Fruit fly (Drosophila melanogaster) whole organism, embryonic: ENCODE results near the gene r-l.

Experiments used
- ATbp ChIP-seq: fragments of 200-800 bp; sonication (Bioruptor generic); optimal IDR thresholded peaks from 2 replicates; lab custom pipeline; 2017; ENCODE audit warnings: missing biosample characterization, mild to moderate bottlenecking, missing genetic modification characterization, missing genetic modification reagents
- CG10366 ChIP-seq: fragments of 200-800 bp; sonication (Bioruptor generic); IDR thresholded peaks from 2 replicates; pipeline ENCODE4 v1.3.6; 2022; ENCODE audit warnings: missing biosample characterization, missing genetic modification characterization
- CG13894 ChIP-seq: fragments of 200-800 bp; sonication (Bioruptor generic); optimal IDR thresholded peaks from 3 replicates; lab custom pipeline; 2018; ENCODE audit warnings: missing biosample characterization, mild to moderate bottlenecking, missing genetic modification characterization, moderate library complexity
- CG15601 ChIP-seq: fragments of 200-800 bp; sonication (Bioruptor generic); optimal IDR thresholded peaks from 3 replicates; lab custom pipeline; 2019; ENCODE audit warnings: missing biosample characterization, mild to moderate bottlenecking, missing genetic modification characterization, moderate library complexity
- CG17385 ChIP-seq: fragments of 200-800 bp; sonication (Bioruptor generic); optimal IDR thresholded peaks from 3 replicates; lab custom pipeline; 2018; ENCODE audit warnings: missing biosample characterization, mild to moderate bottlenecking, missing genetic modification characterization
- CG17802 ChIP-seq: fragments of 200-800 bp; sonication (Bioruptor generic); optimal IDR thresholded peaks from 2 replicates; lab custom pipeline; 2018; ENCODE audit warnings: missing biosample characterization, mild to moderate bottlenecking, missing genetic modification characterization, moderate library complexity
- CG18619 ChIP-seq: fragments of 200-800 bp; sonication (Bioruptor generic); optimal IDR thresholded peaks from 3 replicates; lab custom pipeline; 2017; ENCODE audit warnings: missing biosample characterization, mild to moderate bottlenecking, missing genetic modification characterization
- CG2202 ChIP-seq: fragments of 200-800 bp; sonication (Bioruptor generic); optimal IDR thresholded peaks from 2 replicates; lab custom pipeline; 2018; ENCODE audit warnings: missing biosample characterization, mild to moderate bottlenecking, missing genetic modification characterization
- CG31365 ChIP-seq: fragments of 200-800 bp; sonication (Bioruptor generic); optimal IDR thresholded peaks from 2 replicates; lab custom pipeline; 2018; ENCODE audit warnings: missing biosample characterization, mild to moderate bottlenecking, missing genetic modification characterization
- CG33557 ChIP-seq: fragments of 200-800 bp; sonication (Bioruptor generic); optimal IDR thresholded peaks from 2 replicates; lab custom pipeline; 2019; ENCODE audit warnings: missing biosample characterization, mild to moderate bottlenecking, missing genetic modification characterization, moderate library complexity
- CG4424 ChIP-seq: fragments of 200-800 bp; sonication (Bioruptor generic); optimal IDR thresholded peaks from 3 replicates; lab custom pipeline; 2016; ENCODE audit warnings: missing biosample characterization, missing genetic modification characterization
- CG4617 ChIP-seq: fragments of 200-800 bp; sonication (Bioruptor generic); optimal IDR thresholded peaks from 3 replicates; lab custom pipeline; 2016; ENCODE audit warnings: missing biosample characterization, missing genetic modification characterization, borderline replicate concordance
- CG4707 ChIP-seq: fragments of 200-800 bp; sonication (Bioruptor generic); optimal IDR thresholded peaks from 2 replicates; lab custom pipeline; 2018; ENCODE audit warnings: missing biosample characterization, mild to moderate bottlenecking, missing genetic modification characterization, moderate library complexity
- CG7556 ChIP-seq: fragments of 200-800 bp; sonication (Bioruptor generic); optimal IDR thresholded peaks from 2 replicates; lab custom pipeline; 2017; ENCODE audit warnings: missing biosample characterization, mild to moderate bottlenecking, missing genetic modification characterization
- CG8924 ChIP-seq: fragments of 200-800 bp; optimal IDR thresholded peaks from 3 replicates; lab custom pipeline; 2019; ENCODE audit warnings: missing biosample characterization, mild to moderate bottlenecking, missing genetic modification characterization, moderate library complexity
- CG9215 ChIP-seq: fragments of 200-800 bp; sonication (Bioruptor generic); IDR thresholded peaks from 2 replicates; pipeline ENCODE4 v1.3.6; 2022; ENCODE audit warnings: missing biosample characterization, missing genetic modification characterization
- CG9727 ChIP-seq: fragments of 200-800 bp; sonication (Bioruptor generic); optimal IDR thresholded peaks from 3 replicates; lab custom pipeline; 2017; ENCODE audit warnings: missing biosample characterization, mild to moderate bottlenecking, missing genetic modification characterization
- CG9932 ChIP-seq: fragments of 200-800 bp; sonication (Bioruptor generic); IDR thresholded peaks from 2 replicates; pipeline ENCODE4 v1.3.6; 2022; ENCODE audit warnings: missing biosample characterization, missing genetic modification characterization
- CHES-1-like ChIP-seq: fragments of 200-800 bp; sonication (Bioruptor generic); optimal IDR thresholded peaks from 2 replicates; lab custom pipeline; 2016; ENCODE audit warnings: missing biosample characterization, missing genetic modification characterization
- CTCF ChIP-seq: fragments of 200-800 bp; sonication (Bioruptor generic); optimal IDR thresholded peaks from 2 replicates; lab custom pipeline; 2017; ENCODE audit warnings: missing biosample characterization, mild to moderate bottlenecking, missing genetic modification characterization, moderate library complexity
- Dip3 ChIP-seq: fragments of 200-800 bp; sonication (Bioruptor generic); optimal IDR thresholded peaks from 3 replicates; lab custom pipeline; 2016; ENCODE audit warnings: missing biosample characterization, missing genetic modification characterization
- E2f2 ChIP-seq: fragments of 200-800 bp; sonication (Bioruptor generic); IDR thresholded peaks from 2 replicates; pipeline ENCODE4 v1.3.6; 2022; ENCODE audit warnings: missing biosample characterization, missing genetic modification characterization
- Eip74EF ChIP-seq, 2 experiments: fragments of 200-800 bp in 1 of 2; fragments of >200 bp in 1 of 2; sonication (Bioruptor generic) in 1 of 2; optimal IDR thresholded peaks; 2 replicates each; lab custom pipeline; 2017 to 2019; ENCODE audit warnings: missing biosample characterization in 2 of 2, missing genetic modification characterization in 2 of 2, mild to moderate bottlenecking in 1 of 2, moderate library complexity in 1 of 2
- Elba2 ChIP-seq: fragments of 200-800 bp; sonication (Bioruptor generic); optimal IDR thresholded peaks from 3 replicates; lab custom pipeline; 2016; ENCODE audit warnings: missing biosample characterization, missing genetic modification characterization
- Gsc ChIP-seq: fragments of 200-800 bp; sonication (Bioruptor generic); IDR thresholded peaks from 2 replicates; pipeline ENCODE4 v1.3.6; 2022; ENCODE audit warnings: missing biosample characterization, missing genetic modification characterization
- Hr3 ChIP-seq: fragments of 200-800 bp; sonication (Bioruptor generic); optimal IDR thresholded peaks from 3 replicates; lab custom pipeline; 2016; ENCODE audit warnings: missing biosample characterization, missing genetic modification characterization
- MESR4 ChIP-seq: fragments of 200-800 bp; sonication (Bioruptor generic); optimal IDR thresholded peaks from 2 replicates; lab custom pipeline; 2018; ENCODE audit warnings: missing biosample characterization, mild to moderate bottlenecking, missing genetic modification characterization, moderate library complexity
- Med ChIP-seq: fragments of 200-800 bp; sonication (Bioruptor generic); peaks from one replicate; lab custom pipeline; 2016; ENCODE audit warnings: missing biosample characterization, missing genetic modification characterization, mild to moderate bottlenecking, inconsistent platforms, moderate library complexity
- Optix ChIP-seq: fragments of 200-800 bp; sonication (Bioruptor generic); IDR thresholded peaks from 3 replicates; pipeline ENCODE4 v1.3.6; 2022; ENCODE audit warnings: missing biosample characterization, missing genetic modification characterization
- Ssrp ChIP-seq: fragments of 200-800 bp; sonication (Bioruptor generic); optimal IDR thresholded peaks from 2 replicates; lab custom pipeline; 2018; ENCODE audit warnings: missing biosample characterization, mild to moderate bottlenecking, missing genetic modification characterization, moderate library complexity
- chm ChIP-seq: fragments of 200-800 bp; sonication (Bioruptor generic); IDR thresholded peaks from 2 replicates; pipeline ENCODE4 v1.3.6; 2022; ENCODE audit warnings: missing biosample characterization, missing genetic modification characterization
- corto ChIP-seq: fragments of 200-800 bp; sonication (Bioruptor generic); optimal IDR thresholded peaks from 2 replicates; lab custom pipeline; 2016; ENCODE audit warnings: missing biosample characterization, mild to moderate bottlenecking, missing genetic modification characterization, moderate library complexity
- crp ChIP-seq, 2 experiments: fragments of 200-800 bp; sonication (Bioruptor generic); optimal IDR thresholded peaks; 2 replicates in 1 of 2; 3 replicates in 1 of 2; lab custom pipeline; 2017; ENCODE audit warnings: missing biosample characterization in 2 of 2, missing genetic modification characterization in 2 of 2, mild to moderate bottlenecking in 1 of 2, moderate library complexity in 1 of 2
- disco-r ChIP-seq: fragments of 200-800 bp; sonication (Bioruptor generic); optimal IDR thresholded peaks from 2 replicates; lab custom pipeline; 2016; ENCODE audit warnings: missing biosample characterization, missing genetic modification characterization
- dmrt11E ChIP-seq: fragments of 200-800 bp; sonication (Bioruptor generic); optimal IDR thresholded peaks from 3 replicates; lab custom pipeline; 2018; ENCODE audit warnings: missing biosample characterization, mild to moderate bottlenecking, missing genetic modification characterization, moderate library complexity
- gem ChIP-seq: fragments of 200-800 bp; sonication (Bioruptor generic); optimal IDR thresholded peaks from 2 replicates; lab custom pipeline; 2019; ENCODE audit warnings: missing biosample characterization, mild to moderate bottlenecking, missing genetic modification characterization, moderate library complexity
- ind ChIP-seq: fragments of 200-800 bp; sonication (Bioruptor generic); optimal IDR thresholded peaks from 3 replicates; lab custom pipeline; 2016; ENCODE audit warnings: missing biosample characterization, missing genetic modification characterization
- knrl ChIP-seq: fragments of 200-800 bp; sonication (Bioruptor generic); IDR thresholded peaks from 3 replicates; pipeline ENCODE4 v1.3.6; 2022; ENCODE audit warnings: missing biosample characterization, missing genetic modification characterization; ENCODE audit not compliant: partially characterized antibody
- lmd ChIP-seq: fragments of 200-800 bp; sonication (Bioruptor generic); IDR thresholded peaks from 2 replicates; pipeline ENCODE4 v1.3.6; 2022; ENCODE audit warnings: missing biosample characterization, missing genetic modification characterization
- maf-S ChIP-seq: fragments of 200-800 bp; sonication (Bioruptor generic); optimal IDR thresholded peaks from 2 replicates; lab custom pipeline; 2016; ENCODE audit warnings: missing biosample characterization, missing genetic modification characterization
- otp ChIP-seq: fragments of 200-800 bp; sonication (Bioruptor generic); IDR thresholded peaks from 3 replicates; pipeline ENCODE4, ENCODE4 v1.3.6; 2022; ENCODE audit warnings: missing biosample characterization, missing genetic modification characterization
- run ChIP-seq: fragments of 200-800 bp; sonication (Bioruptor generic); optimal IDR thresholded peaks from 3 replicates; lab custom pipeline; 2018; ENCODE audit warnings: missing biosample characterization, mild to moderate bottlenecking, missing genetic modification characterization
- salm ChIP-seq: fragments of 200-800 bp; sonication (Bioruptor generic); optimal IDR thresholded peaks from 2 replicates; lab custom pipeline; 2018; ENCODE audit warnings: missing biosample characterization, mild to moderate bottlenecking, missing genetic modification characterization
- schlank ChIP-seq: fragments of 200-800 bp; sonication (Bioruptor generic); optimal IDR thresholded peaks from 2 replicates; lab custom pipeline; 2018; ENCODE audit warnings: missing biosample characterization, mild to moderate bottlenecking, missing genetic modification characterization
- seq ChIP-seq: fragments of 200-800 bp; sonication (Bioruptor generic); IDR thresholded peaks from 2 replicates; pipeline ENCODE4 v1.3.6; 2022; ENCODE audit warnings: missing biosample characterization, missing genetic modification characterization
- twi ChIP-seq: fragments of 200-800 bp; optimal IDR thresholded peaks from 2 replicates; lab custom pipeline; 2019; ENCODE audit warnings: missing biosample characterization, mild to moderate bottlenecking, missing genetic modification characterization, moderate library complexity
- wek ChIP-seq: fragments of 200-800 bp; sonication (Bioruptor generic); optimal IDR thresholded peaks from 3 replicates; lab custom pipeline; 2018; ENCODE audit warnings: missing biosample characterization, mild to moderate bottlenecking, missing genetic modification characterization, moderate library complexity
- z ChIP-seq: fragments of 200-800 bp; sonication (Bioruptor generic); IDR thresholded peaks from 3 replicates; pipeline ENCODE4 v1.3.6; 2022; ENCODE audit warnings: missing biosample characterization, missing genetic modification characterization
- zen ChIP-seq: fragments of 200-800 bp; sonication (Bioruptor generic); optimal IDR thresholded peaks from 3 replicates; lab custom pipeline; 2018; ENCODE audit warnings: missing biosample characterization, mild to moderate bottlenecking, missing genetic modification characterization, moderate library complexity
- zfh1 ChIP-seq: fragments of 200-800 bp; sonication (Bioruptor generic); IDR thresholded peaks from 3 replicates; pipeline ENCODE4 v1.3.6; 2022; ENCODE audit warnings: missing biosample characterization, missing genetic modification characterization

r-l gene

dm6 chr3R:21097631-21098117, 24.6 kb upstream of the r-l start, which contains the start of gene RhoGAP93B (continued):
- TF ChIP-seq run (peak; percentile 40), Med (peak; percentile 99), E2f2 (GFP tag; lab: Robert Waterston, UW) (peak; percentile 84), otp (GFP tag; lab: Robert Waterston, UW) (peak; percentile 90), CG8924 (tag; lab: Kevin White, UChicago) (peak; percentile 82), corto (GFP tag; lab: Kevin White, UChicago) (no peak), CG33557 (GFP tag; lab: Kevin White, UChicago) (peak; percentile 69), CG17802 (tag; lab: Kevin White, UChicago) (peak; percentile 49), CHES-1-like (peak; percentile 95), z (GFP tag; lab: Robert Waterston, UW) (no peak), CG10366 (peak; percentile 84), knrl (GFP tag; lab: Robert Waterston, UW) (peak; percentile 100), CTCF (peak; percentile 44), dmrt11E (tag; lab: Kevin White, UChicago) (peak; percentile 73), CG4707 (no peak), ATbp (GFP tag; lab: Kevin White, UChicago) (no peak), CG31365 (tag; lab: Kevin White, UChicago) (peak; percentile 47), Gsc (GFP tag; lab: Robert Waterston, UW) (0 out of 2 replicates have a peak, but pooled peaks have one; percentile 28), Ssrp (tag; lab: Kevin White, UChicago) (peak; percentile 76), salm (tag; lab: Kevin White, UChicago) (peak; percentile 8), CG15601 (tag; lab: Kevin White, UChicago) (peak; percentile 78), ind (GFP tag; lab: Kevin White, UChicago) (peak; percentile 83), zfh1 (GFP tag; lab: Robert Waterston, UW) (peak; percentile 85), disco-r (GFP tag; lab: Kevin White, UChicago) (no peak), Hr3 (peak; percentile 89), CG18619 (GFP tag; lab: Kevin White, UChicago) (peak; percentile 58), Dip3 (peak; percentile 92), CG9727 (GFP tag; lab: Kevin White, UChicago) (peak; percentile 90), CG2202 (peak; percentile 65), CG13894 (tag; lab: Kevin White, UChicago) (no peak), CG7556 (GFP tag; lab: Kevin White, UChicago) (peak; percentile 57), CG17385 (GFP tag; lab: Kevin White, UChicago) (peak; percentile 7), lmd (GFP tag; lab: Robert Waterston, UW) (peak; percentile 87), wek (GFP tag; lab: Kevin White, UChicago) (peak; percentile 25), twi (tag; lab: Kevin White, UChicago) (peak; percentile 54), CG4424 (GFP tag; lab: Kevin White, UChicago) (peak; percentile 78), Optix (GFP tag; lab: Robert Waterston, UW) (peak; percentile 95), chm (GFP tag; lab: Robert Waterston, UW) (peak; percentile 86), MESR4 (peak; percentile 69), gem (tag; lab: Kevin White, UChicago) (peak; percentile 80), crp (GFP tag; optimal IDR thresholded peaks at IDR 0.05; lab: Kevin White, UChicago) (peak in 1 of 2 experiments; percentile 44), CG4617 (GFP tag; lab: Kevin White, UChicago) (peak; percentile 56), Eip74EF (GFP tag; optimal IDR thresholded peaks at IDR 0.05; lab: Kevin White, UChicago) (no peak), CG9215 (GFP tag; lab: Robert Waterston, UW) (peak; percentile 90), maf-S (GFP tag; lab: Kevin White, UChicago) (peak; percentile 60), zen (tag; lab: Kevin White, UChicago) (peak; percentile 86), CG9932 (GFP tag; lab: Robert Waterston, UW) (peak; percentile 99), Elba2 (GFP tag; lab: Kevin White, UChicago) (peak; percentile 55), schlank (tag; lab: Kevin White, UChicago) (no peak), seq (GFP tag; lab: Robert Waterston, UW) (peak; percentile 79)
